Worm (Caenorhabditis elegans) whole organism, young adult: ENCODE data around the gene glo-1.

Experiments
- B0261.1 ChIP-seq: sonication (generic microtip); optimal IDR thresholded peaks from 2 replicates; lab custom pipeline; 2016; ENCODE audit warnings: mild to moderate bottlenecking, missing genetic modification characterization, moderate library complexity, missing compliant biosample characterization
- C17E4.6 ChIP-seq: fragments of 200-800 bp; sonication (Bioruptor generic); IDR thresholded peaks from 2 replicates; pipeline ENCODE4 v1.3.6; 2022; ENCODE audit warnings: missing genetic modification reagents, missing genetic modification characterization, missing compliant biosample characterization
- F10E7.11 ChIP-seq: sonication (generic microtip); optimal IDR thresholded peaks from 2 replicates; lab custom pipeline; 2017; ENCODE audit warnings: mild to moderate bottlenecking, missing genetic modification characterization, moderate library complexity, missing compliant biosample characterization
- F23B12.7 ChIP-seq: sonication (generic microtip); optimal IDR thresholded peaks from 2 replicates; lab custom pipeline; 2017; ENCODE audit warnings: missing genetic modification characterization, mild to moderate bottlenecking, missing compliant biosample characterization, antibody characterized with exemption, moderate library complexity; ENCODE audit not compliant: insufficient read depth
- F37B4.10 ChIP-seq: fragments of 200-800 bp; sonication (Bioruptor generic); IDR thresholded peaks from 2 replicates; pipeline ENCODE4 v1.3.6; 2022; ENCODE audit warnings: missing genetic modification characterization, missing compliant biosample characterization
- F55B11.4 ChIP-seq: sonication (generic microtip); optimal IDR thresholded peaks from 2 replicates; lab custom pipeline; 2016; ENCODE audit warnings: missing compliant biosample characterization, missing genetic modification characterization, borderline replicate concordance; ENCODE audit not compliant: insufficient read depth
- F57C9.4 ChIP-seq: sonication (generic microtip); optimal IDR thresholded peaks from 2 replicates; lab custom pipeline; 2017; ENCODE audit warnings: mild to moderate bottlenecking, missing genetic modification characterization, missing compliant biosample characterization
- K11D2.4 ChIP-seq: fragments of 200-800 bp; sonication (Bioruptor generic); IDR thresholded peaks from 2 replicates; pipeline ENCODE4 v1.3.6; 2022; ENCODE audit warnings: missing genetic modification reagents, missing genetic modification characterization, missing compliant biosample characterization
- K12H6.12 ChIP-seq: fragments of 200-800 bp; sonication (Bioruptor generic); optimal IDR thresholded peaks from 2 replicates; lab custom pipeline; 2018; ENCODE audit warnings: mild to moderate bottlenecking, missing genetic modification characterization, missing compliant biosample characterization
- Y53F4B.3 ChIP-seq: fragments of 200-800 bp; sonication (Bioruptor generic); IDR thresholded peaks from 2 replicates; pipeline ENCODE4 v1.3.6; 2022; ENCODE audit warnings: missing genetic modification reagents, missing genetic modification characterization, missing compliant biosample characterization
- Y53G8AR.9 ChIP-seq: fragments of 200-800 bp; sonication (Bioruptor generic); conservative IDR thresholded peaks from 2 replicates; pipeline ENCODE4 v1.3.6; 2022; ENCODE audit warnings: missing genetic modification reagents, missing genetic modification characterization, missing compliant biosample characterization
- Y79H2A.3 ChIP-seq: fragments of 200-800 bp; sonication (Bioruptor generic); conservative IDR thresholded peaks from 2 replicates; pipeline ENCODE4 v1.3.6; 2022; ENCODE audit warnings: missing genetic modification reagents, missing genetic modification characterization, missing compliant biosample characterization
- Y95B8A.8 ChIP-seq: fragments of 200-800 bp; sonication (Bioruptor generic); IDR thresholded peaks from 2 replicates; pipeline ENCODE4 v1.3.6; 2022; ENCODE audit warnings: missing genetic modification reagents, missing genetic modification characterization, missing compliant biosample characterization
- aptf-2 ChIP-seq: fragments of 200-800 bp; sonication (Bioruptor generic); conservative IDR thresholded peaks from 2 replicates; pipeline ENCODE4 v1.3.6; 2022; ENCODE audit warnings: missing genetic modification reagents, missing genetic modification characterization, missing compliant biosample characterization
- attf-6 ChIP-seq: fragments of 200-800 bp; sonication (Bioruptor generic); IDR thresholded peaks from 2 replicates; pipeline ENCODE4 v1.3.6; 2022; ENCODE audit warnings: missing genetic modification reagents, missing genetic modification characterization, missing compliant biosample characterization
- ccch-3 ChIP-seq: fragments of 200-800 bp; sonication (Bioruptor generic); optimal IDR thresholded peaks from 2 replicates; lab custom pipeline; 2018; ENCODE audit warnings: mild to moderate bottlenecking, missing genetic modification characterization, missing compliant biosample characterization
- cebp-1 ChIP-seq, 2 experiments: fragments of 200-800 bp in 1 of 2; sonication (Bioruptor generic) in 1 of 2; sonication (generic microtip) in 1 of 2; IDR thresholded peaks in 1 of 2; optimal IDR thresholded peaks in 1 of 2; 2 replicates each; pipeline versions ENCODE4 v1.3.6 to Lab custom; 2017 to 2022; ENCODE audit warnings: missing compliant biosample characterization in 2 of 2, missing genetic modification characterization in 2 of 2, mild to moderate bottlenecking in 1 of 2, missing genetic modification reagents in 1 of 2, moderate library complexity in 1 of 2
- ceh-27 ChIP-seq: fragments of 200-800 bp; sonication (Bioruptor generic); optimal IDR thresholded peaks from 2 replicates; lab custom pipeline; 2018; ENCODE audit warnings: mild to moderate bottlenecking, missing genetic modification characterization, moderate library complexity, missing compliant biosample characterization
- ceh-91 ChIP-seq: fragments of 200-800 bp; sonication (Bioruptor generic); IDR thresholded peaks from 2 replicates; pipeline ENCODE4 v1.3.6; 2022; ENCODE audit warnings: missing genetic modification reagents, missing genetic modification characterization, missing compliant biosample characterization
- dpl-1 ChIP-seq: fragments of 150-350 bp; optimal IDR thresholded peaks from 2 replicates; lab custom pipeline; 2014; ENCODE audit warnings: missing biosample characterization, missing genetic modification reagents, missing genetic modification characterization
- ets-4 ChIP-seq: fragments of 200-800 bp; sonication (Bioruptor generic); optimal IDR thresholded peaks from 2 replicates; lab custom pipeline; 2018; ENCODE audit warnings: mild to moderate bottlenecking, missing genetic modification characterization, missing compliant biosample characterization
- him-1 ChIP-seq: sonication (generic microtip); optimal IDR thresholded peaks from 2 replicates; lab custom pipeline; 2016; ENCODE audit warnings: missing genotype, missing genetic modification reagents, missing genetic modification characterization, missing compliant biosample characterization
- hlh-26 ChIP-seq: fragments of 200-800 bp; sonication (Bioruptor generic); conservative IDR thresholded peaks from 2 replicates; pipeline ENCODE4 v1.3.6; 2022; ENCODE audit warnings: missing genetic modification reagents, missing genetic modification characterization, missing compliant biosample characterization
- let-526 ChIP-seq: fragments of 200-800 bp; sonication (Bioruptor generic); IDR thresholded peaks from 2 replicates; pipeline ENCODE4 v1.3.6; 2022; ENCODE audit warnings: missing genetic modification reagents, missing genetic modification characterization, missing compliant biosample characterization
- let-607 ChIP-seq, 2 experiments: fragments of 200-800 bp in 1 of 2; sonication (Bioruptor generic) in 1 of 2; sonication (generic microtip) in 1 of 2; optimal IDR thresholded peaks; 2 replicates each; lab custom pipeline; 2016 to 2018; ENCODE audit warnings: mild to moderate bottlenecking in 2 of 2, missing compliant biosample characterization in 2 of 2, missing genetic modification characterization in 2 of 2, moderate library complexity in 2 of 2, missing genotype in 1 of 2
- lin-35 ChIP-seq, 3 experiments: fragments of 150-350 bp in 2 of 3; sonication (generic microtip) in 1 of 3; optimal IDR thresholded peaks; 2 replicates each; lab custom pipeline; 2014 to 2018; ENCODE audit warnings: missing biosample characterization in 3 of 3, missing genetic modification characterization in 3 of 3, missing genetic modification reagents in 3 of 3
- lir-1 ChIP-seq: fragments of 200-800 bp; sonication (Bioruptor generic); conservative IDR thresholded peaks from 2 replicates; pipeline ENCODE4 v1.3.6; 2022; ENCODE audit warnings: missing genetic modification reagents, missing genetic modification characterization, missing compliant biosample characterization
- lsl-1 ChIP-seq: fragments of 200-800 bp; sonication (Bioruptor generic); optimal IDR thresholded peaks from 2 replicates; lab custom pipeline; 2018; ENCODE audit warnings: mild to moderate bottlenecking, missing genetic modification characterization, moderate library complexity, missing compliant biosample characterization
- mes-4 ChIP-seq: sonication (generic microtip); optimal IDR thresholded peaks from 2 replicates; lab custom pipeline; 2016; ENCODE audit warnings: missing genotype, missing genetic modification characterization, missing compliant biosample characterization
- mxl-1 ChIP-seq: sonication (generic microtip); optimal IDR thresholded peaks from 2 replicates; lab custom pipeline; 2016; ENCODE audit warnings: missing genetic modification characterization, missing compliant biosample characterization
- nfya-1 ChIP-seq: sonication (generic microtip); optimal IDR thresholded peaks from 2 replicates; lab custom pipeline; 2017; ENCODE audit warnings: antibody characterized with exemption, missing compliant biosample characterization, missing genetic modification characterization, borderline replicate concordance; ENCODE audit not compliant: insufficient read depth
- pha-4 ChIP-seq: fragments of 150-350 bp; sonication (generic microtip); optimal IDR thresholded peaks from 2 replicates; lab custom pipeline; 2014; ENCODE audit warnings: missing biosample characterization, missing genetic modification reagents, missing genetic modification characterization
- repo-1 ChIP-seq: sonication (generic microtip); optimal IDR thresholded peaks from 2 replicates; lab custom pipeline; 2017; ENCODE audit warnings: mild to moderate bottlenecking, missing genetic modification characterization, missing compliant biosample characterization
- sea-2 ChIP-seq: fragments of 200-800 bp; sonication (Bioruptor generic); IDR thresholded peaks from 2 replicates; pipeline ENCODE4 v1.3.6; 2022; ENCODE audit warnings: missing genetic modification characterization, missing compliant biosample characterization
- snpc-1.3 ChIP-seq: sonication (generic microtip); optimal IDR thresholded peaks from 2 replicates; lab custom pipeline; 2017; ENCODE audit warnings: missing genetic modification characterization, mild to moderate bottlenecking, missing compliant biosample characterization, antibody characterized with exemption, moderate library complexity, missing genotype, missing genetic modification reagents; ENCODE audit not compliant: insufficient read depth
- sptf-2 ChIP-seq: fragments of 200-800 bp; sonication (Bioruptor generic); optimal IDR thresholded peaks from 2 replicates; lab custom pipeline; 2018; ENCODE audit warnings: mild to moderate bottlenecking, missing genetic modification characterization, missing compliant biosample characterization
- tbx-9 ChIP-seq: sonication (generic microtip); optimal IDR thresholded peaks from 2 replicates; lab custom pipeline; 2016; ENCODE audit warnings: borderline replicate concordance, missing genetic modification characterization, inconsistent platforms, missing compliant biosample characterization
- tlf-1 ChIP-seq: fragments of 200-800 bp; sonication (Bioruptor generic); optimal IDR thresholded peaks from 2 replicates; lab custom pipeline; 2018; ENCODE audit warnings: mild to moderate bottlenecking, missing genetic modification characterization, missing compliant biosample characterization
- unc-62 ChIP-seq: fragments of 150-350 bp; optimal IDR thresholded peaks from 2 replicates; lab custom pipeline; 2014; ENCODE audit warnings: missing biosample characterization, missing genetic modification reagents, missing genetic modification characterization
- zfh-2 ChIP-seq: fragments of 200-800 bp; sonication (Bioruptor generic); conservative IDR thresholded peaks from 2 replicates; pipeline ENCODE4 v1.3.6; 2022; ENCODE audit warnings: missing genetic modification reagents, missing genetic modification characterization, missing compliant biosample characterization
- zim-3 ChIP-seq: sonication (generic microtip); optimal IDR thresholded peaks from 2 replicates; lab custom pipeline; 2017; ENCODE audit warnings: mild to moderate bottlenecking, missing genetic modification characterization, moderate library complexity, missing compliant biosample characterization
- ztf-25 ChIP-seq: fragments of 200-800 bp; sonication (Bioruptor generic); IDR thresholded peaks from 2 replicates; pipeline ENCODE4 v1.3.6; 2022; ENCODE audit warnings: missing genetic modification reagents, missing genetic modification characterization, missing compliant biosample characterization
- ztf-28 ChIP-seq: fragments of 200-800 bp; sonication (Bioruptor generic); IDR thresholded peaks from 2 replicates; pipeline ENCODE4 v1.3.6; 2022; ENCODE audit warnings: missing genetic modification reagents, missing genetic modification characterization, missing compliant biosample characterization

The glo-1 gene

ce11 chrX:9837989-9838541, 43.9 kb downstream of the glo-1 start, which contains the start of gene ipla-2 (continued):
- no peak for TF ChIP-seq F37B4.10 (GFP tag; lab: Robert Waterston, UW)
- TF ChIP-seq let-607 (tag; optimal IDR thresholded peaks at IDR 0.05; lab: Kevin White, UChicago): no peak
- peak; percentile 74 for TF ChIP-seq cebp-1 (GFP tag; IDR thresholded peaks at IDR 0.05; lab: Robert Waterston, UW)
- TF ChIP-seq cebp-1 (tag; optimal IDR thresholded peaks at IDR 0.05; lab: Kevin White, UChicago): peak; percentile 90
- TF ChIP-seq F55B11.4: no peak
- no peak for TF ChIP-seq pha-4 (tag; lab: Kevin White, UChicago)
- TF ChIP-seq nfya-1 (tag; lab: Kevin White, UChicago): no peak
- TF ChIP-seq snpc-1.3 (tag; lab: Kevin White, UChicago): no peak
- TF ChIP-seq ztf-25 (GFP tag; lab: Robert Waterston, UW): no peak
- no peak for TF ChIP-seq ccch-3
- no peak for TF ChIP-seq lsl-1
- TF ChIP-seq ztf-28: no peak
- TF ChIP-seq K12H6.12 (tag; lab: Kevin White, UChicago): peak; percentile 48
- no peak for TF ChIP-seq mxl-1 (tag; lab: Kevin White, UChicago)
- TF ChIP-seq lir-1 (GFP tag; lab: Robert Waterston, UW): no peak
- TF ChIP-seq mes-4: no peak
- TF ChIP-seq dpl-1: no peak
- TF ChIP-seq aptf-2: no peak
- TF ChIP-seq Y53F4B.3: no peak
- TF ChIP-seq B0261.1 (tag; lab: Kevin White, UChicago): no peak
- TF ChIP-seq repo-1 (tag; lab: Kevin White, UChicago): no peak
- TF ChIP-seq tlf-1 (GFP tag; lab: Kevin White, UChicago): no peak
- no peak for TF ChIP-seq Y79H2A.3
- no peak for TF ChIP-seq F10E7.11 (tag; lab: Kevin White, UChicago)
- no peak for TF ChIP-seq ceh-91 (GFP tag; lab: Robert Waterston, UW)
- peak; percentile 37 for TF ChIP-seq ceh-27
- no peak for TF ChIP-seq sea-2 (GFP tag; lab: Robert Waterston, UW)

- TF ChIP-seq K11D2.4 (GFP tag; lab: Robert Waterston, UW): no peak
- TF ChIP-seq dpl-1: no peak
- no peak for TF ChIP-seq hlh-26
- no peak for TF ChIP-seq zfh-2 (GFP tag; lab: Robert Waterston, UW)
- TF ChIP-seq sptf-2 (GFP tag; lab: Kevin White, UChicago): no peak
- TF ChIP-seq him-1: no peak
Observed at ce11 chrX:9832370-9832769, 49.6 kb downstream of the glo-1 start.

DNA sequence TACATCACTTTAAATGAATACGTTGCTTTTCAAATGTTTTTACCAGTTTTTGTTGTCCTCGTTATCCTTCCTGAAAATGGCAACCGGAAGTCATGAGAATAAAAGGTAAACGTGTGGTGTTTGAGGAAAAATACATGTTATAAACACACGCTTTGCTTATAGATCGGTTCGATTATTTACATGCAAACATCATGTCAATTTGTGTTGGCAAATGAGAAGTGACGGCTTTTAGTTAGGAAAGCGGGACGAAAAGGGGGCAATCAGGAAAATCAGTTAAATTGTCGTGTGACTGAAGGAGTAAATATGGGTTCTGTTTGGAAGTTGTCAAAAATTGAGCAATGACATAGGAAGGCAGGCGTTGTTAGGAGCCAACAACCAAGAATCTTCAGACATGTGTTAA, 50.8 kb downstream of the glo-1 start, which contains the start of gene rrc-1:
Gene rrc-1, minus strand, starts transcription at position 74 of the 400 bp plus-strand sequence.
- TF ChIP-seq Y53G8AR.9 (GFP tag; lab: Robert Waterston, UW) (no peak), Y95B8A.8 (GFP tag; lab: Robert Waterston, UW) (no peak), F23B12.7 (tag; lab: Kevin White, UChicago) (no peak), F37B4.10 (GFP tag; lab: Robert Waterston, UW) (no peak), unc-62 (no peak), zim-3 (no peak), C17E4.6 (GFP tag; lab: Robert Waterston, UW) (no peak), ztf-28 (no peak), attf-6 (GFP tag; lab: Robert Waterston, UW) (no peak), let-526 (GFP tag; lab: Robert Waterston, UW) (no peak), tbx-9 (tag; lab: Kevin White, UChicago) (no peak), ets-4 (GFP tag; lab: Kevin White, UChicago) (no peak), lin-35 (GFP tag; optimal IDR thresholded peaks at IDR 0.05; lab: Kevin White, UChicago) (no peak), F57C9.4 (tag; lab: Kevin White, UChicago) (no peak)
